Fruit fly (Drosophila melanogaster): ENCODE results near the gene CG14689.

CG14689 gene

dm6 chr3R:10699020-10699951 lies 11.8 kb downstream of the CG14689 start (continued):
- TF ChIP-seq CG34224 (GFP tag; IDR thresholded peaks at IDR 0.05; ENCODE audit: partially characterized antibody) (no peak), Atf3 (GFP tag; optimal IDR thresholded peaks at IDR 0.05) (no peak), CG7556 (GFP tag; optimal IDR thresholded peaks at IDR 0.05) (no peak), CG2120 (GFP tag; optimal IDR thresholded peaks at IDR 0.05) (peak; percentile 81), Jarid2 (GFP tag; optimal IDR thresholded peaks at IDR 0.05) (peak; percentile 36), CG43689 (GFP tag; IDR thresholded peaks at IDR 0.05) (no peak), MTF-1 (GFP tag; optimal IDR thresholded peaks at IDR 0.05; ENCODE audit: borderline replicate concordance) (no peak), CG1602 (GFP tag; optimal IDR thresholded peaks at IDR 0.05) (no peak), PHDP (tag; optimal IDR thresholded peaks at IDR 0.05) (no peak), gsb-n (tag; optimal IDR thresholded peaks at IDR 0.05) (no peak), run (tag; optimal IDR thresholded peaks at IDR 0.05) (peak; percentile 62), Hey (tag; optimal IDR thresholded peaks at IDR 0.05) (peak; percentile 76), CG17328 (GFP tag; IDR thresholded peaks at IDR 0.05) (no peak), ssp (GFP tag; IDR thresholded peaks at IDR 0.05) (no peak), hbn (GFP tag; IDR thresholded peaks at IDR 0.05; ENCODE audit: partially characterized antibody) (no peak), CG2875 (GFP tag; optimal IDR thresholded peaks at IDR 0.05) (no peak), mam (GFP tag; optimal IDR thresholded peaks at IDR 0.05) (peak; percentile 13), H2.0 (GFP tag; IDR thresholded peaks at IDR 0.05) (no peak), CG4360 (GFP tag; IDR thresholded peaks at IDR 0.05) (no peak), insv (GFP tag; optimal IDR thresholded peaks at IDR 0.05) (no peak), CG4424 (GFP tag; optimal IDR thresholded peaks at IDR 0.05) (no peak), CG14860 (GFP tag; IDR thresholded peaks at IDR 0.05; ENCODE audit: partially characterized antibody) (no peak), lab (GFP tag; optimal IDR thresholded peaks at IDR 0.05) (peak; percentile 63), Atf-2 (GFP tag; optimal IDR thresholded peaks at IDR 0.05) (no peak), tio (GFP tag; optimal IDR thresholded peaks at IDR 0.05) (no peak), crp (GFP tag; optimal IDR thresholded peaks at IDR 0.05) (no peak), grn (GFP tag; optimal IDR thresholded peaks at IDR 0.05) (peak; percentile 68), sug (tag; optimal IDR thresholded peaks at IDR 0.05) (peak; percentile 79), Stat92E (GFP tag; optimal IDR thresholded peaks at IDR 0.05) (no peak), Rfx (GFP tag; IDR thresholded peaks at IDR 0.05) (peak; percentile 55), Asciz (GFP tag; optimal IDR thresholded peaks at IDR 0.05) (no peak), abd-A (tag; optimal IDR thresholded peaks at IDR 0.05) (no peak), CG30403 (GFP tag; optimal IDR thresholded peaks at IDR 0.05) (peak; percentile 11), lola (GFP tag; optimal IDR thresholded peaks at IDR 0.05) (no peak), Med (GFP tag) (peak; percentile 69), CG12769 (tag; optimal IDR thresholded peaks at IDR 0.05) (no peak), NfI (GFP tag; optimal IDR thresholded peaks at IDR 0.05) (no peak), gcm2 (GFP tag; optimal IDR thresholded peaks at IDR 0.05) (no peak), bcd (GFP tag; optimal IDR thresholded peaks at IDR 0.05) (no peak), gt (GFP tag; IDR thresholded peaks at IDR 0.05) (no peak), zfh2 (GFP tag; optimal IDR thresholded peaks at IDR 0.05) (peak; percentile 45), CG6689 (GFP tag; IDR thresholded peaks at IDR 0.05) (no peak), fd96Cb (tag; optimal IDR thresholded peaks at IDR 0.05) (no peak), CG17912 (GFP tag; optimal IDR thresholded peaks at IDR 0.05) (no peak), zen (tag; optimal IDR thresholded peaks at IDR 0.05) (no peak), CG6175 (GFP tag; IDR thresholded peaks at IDR 0.05) (no peak), luna (GFP tag; optimal IDR thresholded peaks at IDR 0.05) (no peak), ham (GFP tag; IDR thresholded peaks at IDR 0.05) (no peak)

Measured in whole organism, embryonic.